Worm (Caenorhabditis elegans) whole organism, L2 larva: ENCODE data around the gene hpo-38.

Experiments used
- F13H6.1 ChIP-seq: sonication (generic microtip); optimal IDR thresholded peaks from 2 replicates; lab custom pipeline; 2016; ENCODE audit warnings: missing genetic modification characterization, missing compliant biosample characterization
- ama-1 ChIP-seq: fragments of 150-350 bp; optimal IDR thresholded peaks from 2 replicates; lab custom pipeline; 2018; ENCODE audit warnings: inconsistent platforms
- blmp-1 ChIP-seq: sonication (generic microtip); optimal IDR thresholded peaks from 2 replicates; lab custom pipeline; 2017; ENCODE audit warnings: missing genetic modification characterization, mild to moderate bottlenecking, missing compliant biosample characterization, antibody characterized with exemption, moderate library complexity; ENCODE audit not compliant: insufficient read depth
- elt-3 ChIP-seq: sonication (generic microtip); optimal IDR thresholded peaks from 2 replicates; lab custom pipeline; 2017; ENCODE audit warnings: missing biosample characterization, missing genetic modification characterization
- lin-13 ChIP-seq: fragments of 150-350 bp; optimal IDR thresholded peaks from 2 replicates; lab custom pipeline; 2014; ENCODE audit warnings: missing biosample characterization, missing genetic modification reagents, missing genetic modification characterization
- nhr-77 ChIP-seq: fragments of 150-350 bp; optimal IDR thresholded peaks from 2 replicates; lab custom pipeline; 2014; ENCODE audit warnings: missing biosample characterization, missing genetic modification characterization
- skn-1 ChIP-seq: sonication (generic microtip); optimal IDR thresholded peaks from 2 replicates; lab custom pipeline; 2017; ENCODE audit warnings: missing biosample characterization, missing genetic modification characterization
- unc-39 ChIP-seq: fragments of 150-350 bp; optimal IDR thresholded peaks from 2 replicates; lab custom pipeline; 2014; ENCODE audit warnings: missing biosample characterization, missing genetic modification characterization

ce11 chrIII:211387-211786, 18.8 kb upstream of the hpo-38 start:
- TF ChIP-seq lin-13 (GFP tag; lab: Kevin White, UChicago) = no peak
- no peak for TF ChIP-seq unc-39 (tag; lab: Kevin White, UChicago)
- no peak for TF ChIP-seq F13H6.1
- TF ChIP-seq blmp-1 (tag; lab: Kevin White, UChicago) = no peak
- TF ChIP-seq skn-1 (tag; lab: Kevin White, UChicago) = no peak
- no peak for TF ChIP-seq ama-1 (lab: Kevin White, UChicago)
- TF ChIP-seq elt-3 (tag; lab: Kevin White, UChicago) = no peak
- TF ChIP-seq nhr-77 (tag; lab: Kevin White, UChicago) = no peak
